Worm (Caenorhabditis elegans) whole organism, dauer: ENCODE measurements around the gene nstp-8.

Source experiments
- unc-62 ChIP-seq: sonication (generic microtip); optimal IDR thresholded peaks from 2 replicates; lab custom pipeline; 2017; ENCODE audit warnings: missing biosample characterization, missing genetic modification reagents, missing genetic modification characterization

nstp-8 gene

DNA sequence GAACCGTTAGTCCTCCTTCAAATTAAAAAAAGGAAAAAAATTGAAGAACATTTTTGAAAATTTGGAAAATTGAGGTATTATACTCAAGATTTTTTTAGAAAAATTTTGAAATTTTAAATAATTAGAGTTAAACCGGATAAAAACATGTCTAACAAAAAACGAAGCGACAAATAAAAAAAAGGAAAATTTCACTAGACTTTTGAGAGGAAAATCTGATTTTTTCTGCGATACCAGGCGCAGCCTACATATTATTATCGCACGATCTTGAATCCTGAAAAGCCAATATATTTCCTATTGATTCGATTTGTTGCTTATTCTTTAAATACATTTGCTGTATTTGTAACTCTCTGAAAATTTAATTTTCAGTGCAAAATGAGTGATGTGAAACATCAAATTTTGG lies at the start of gene nstp-8:
Gene nstp-8, plus strand, starts transcription at position 301 of the 400 bp plus-strand sequence.
- TF ChIP-seq unc-62 (GFP tag; lab: Kevin White, UChicago): no peak

- no peak for TF ChIP-seq unc-62 (GFP tag; lab: Kevin White, UChicago)
These were observed 48.8 kb upstream of the nstp-8 start, which contains the start of gene srbc-19 for ce11 chrV:2166679-2167078. Gene srbc-19 (minus strand): TSS chrV:2166779.

DNA sequence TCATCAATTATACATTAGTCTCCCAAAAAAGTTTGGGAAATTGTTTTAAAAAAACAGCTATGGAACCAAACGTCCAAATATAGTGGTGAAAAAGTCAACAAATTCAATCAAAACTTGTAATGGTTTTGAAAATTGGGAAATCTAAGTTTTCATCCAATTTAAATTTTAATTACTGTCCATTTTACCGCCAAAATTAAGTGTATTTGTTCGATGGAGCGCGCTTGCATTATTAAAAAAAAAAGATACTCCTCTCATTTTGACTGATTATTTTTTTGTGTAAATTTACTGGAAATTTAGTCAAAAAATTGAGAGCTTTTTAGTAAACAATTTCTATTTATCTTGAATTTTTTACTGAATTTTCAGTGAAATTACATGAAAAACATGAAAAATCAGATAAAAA lies 41.0 kb upstream of the nstp-8 start:
- TF ChIP-seq unc-62 (GFP tag; lab: Kevin White, UChicago): no peak

ce11 chrV:2175242-2175641 lies 40.2 kb upstream of the nstp-8 start, which contains the start of gene C45H4.18:
Gene C45H4.18 (plus strand): TSS chrV:2175542.
- TF ChIP-seq unc-62 (GFP tag; lab: Kevin White, UChicago): no peak

ce11 chrV:2177307-2177764 lies 38.1 kb upstream of the nstp-8 start, which contains the start of gene srbc-17:
Gene srbc-17 (plus strand): TSS chrV:2177714.
- TF ChIP-seq unc-62 (GFP tag; lab: Kevin White, UChicago): no peak

- TF ChIP-seq unc-62 (GFP tag; lab: Kevin White, UChicago): no peak
These were observed 36.2 kb upstream of the nstp-8 start, which contains the start of gene cyp-33C1 for ce11 chrV:2179214-2179613. Gene cyp-33C1 (plus strand): TSS chrV:2179514.

DNA sequence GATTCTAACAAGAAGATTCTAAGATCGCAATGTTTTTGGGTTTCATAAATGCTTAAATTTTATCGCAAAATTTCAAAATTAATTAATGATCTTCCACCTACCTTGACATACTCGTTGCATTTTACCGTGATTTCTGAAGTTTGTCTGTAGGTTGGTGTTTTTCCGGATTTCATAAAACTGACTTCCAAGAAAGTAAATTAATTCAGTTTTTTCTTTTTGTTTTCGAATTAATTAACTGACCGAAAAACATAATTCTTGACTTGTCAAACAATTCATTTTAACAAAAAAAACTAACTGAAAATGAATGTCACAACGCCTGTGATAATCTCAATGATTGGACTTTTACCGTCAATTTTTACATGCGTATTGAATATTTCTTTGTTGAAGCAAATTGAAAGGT lies 33.7 kb upstream of the nstp-8 start, which contains the start of gene srbc-16:
Gene srbc-16, plus strand, starts transcription at position 301 of the 400 bp plus-strand sequence.
- TF ChIP-seq unc-62 (GFP tag; lab: Kevin White, UChicago): no peak

DNA sequence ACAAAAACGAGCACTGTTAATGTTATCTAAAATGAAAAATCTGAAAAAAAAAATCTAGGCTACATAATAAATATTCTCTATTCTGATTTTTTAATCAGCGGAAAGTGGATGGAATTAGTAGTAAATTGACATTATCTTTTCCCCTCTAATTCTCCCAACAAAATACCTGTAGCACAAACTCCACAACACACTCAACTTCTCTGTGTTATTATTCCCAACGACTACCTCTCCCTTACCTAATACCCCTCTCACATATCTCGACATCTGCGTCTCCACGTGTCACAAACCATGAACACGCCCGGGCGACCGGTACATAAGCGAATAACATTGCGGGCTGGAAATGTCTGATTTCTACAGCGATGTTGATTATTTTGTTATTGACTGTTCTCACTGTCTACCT lies 32.3 kb upstream of the nstp-8 start, which contains the start of gene cyp-33C2:
Gene cyp-33C2, plus strand, starts transcription at position 327 of the 400 bp plus-strand sequence.
- no peak for TF ChIP-seq unc-62 (GFP tag; lab: Kevin White, UChicago)

ce11 chrV:2185486-2185885 lies 30.0 kb upstream of the nstp-8 start:
- no peak for TF ChIP-seq unc-62 (GFP tag; lab: Kevin White, UChicago)

DNA sequence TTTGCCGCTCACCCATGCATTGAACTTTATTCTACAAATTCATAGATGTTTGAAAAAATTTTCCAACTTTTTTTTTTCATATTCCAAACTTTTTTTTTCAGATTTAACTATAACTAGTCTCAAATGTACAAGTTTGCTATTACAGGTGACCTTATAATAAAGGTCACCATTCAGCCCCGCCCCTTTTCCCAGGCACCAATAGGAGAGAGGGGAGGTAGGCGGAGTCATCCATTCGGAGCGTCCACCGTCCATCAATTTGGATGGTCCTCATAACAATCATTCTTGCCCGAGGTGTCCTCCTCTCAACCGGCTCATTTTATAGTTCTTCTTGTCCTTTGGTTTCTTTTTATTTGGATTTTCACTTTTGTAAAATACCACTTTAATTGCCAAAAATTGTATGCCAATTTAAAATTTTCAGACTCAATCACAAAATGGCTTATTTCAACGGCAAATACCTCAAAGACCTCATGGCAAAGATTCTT lies 27.5 kb upstream of the nstp-8 start, which contains the start of gene Y5H2B.3:
Gene Y5H2B.3, plus strand, starts transcription at position 432 of the 482 bp plus-strand sequence.
- no peak for TF ChIP-seq unc-62 (GFP tag; lab: Kevin White, UChicago)

DNA sequence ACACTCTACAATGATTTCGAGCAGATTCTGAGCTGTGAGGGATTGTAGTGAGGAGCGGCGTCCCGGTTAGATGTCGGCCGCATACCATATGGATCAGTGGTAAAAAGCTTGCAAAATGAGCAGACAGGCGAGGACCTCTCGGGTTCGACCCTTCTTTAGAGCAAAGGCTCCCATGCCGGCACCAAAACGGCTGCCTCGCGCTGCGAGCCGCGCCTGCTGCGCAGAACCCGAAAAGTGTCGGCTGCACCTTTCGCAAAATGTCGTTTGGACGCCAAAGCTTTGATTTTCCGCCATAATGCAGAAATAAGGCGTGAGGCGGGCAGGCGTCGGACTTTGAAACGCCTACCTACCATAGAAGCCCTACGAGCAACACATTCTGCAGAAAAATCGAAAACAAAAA lies 25.1 kb upstream of the nstp-8 start:
- TF ChIP-seq unc-62 (GFP tag; lab: Kevin White, UChicago): no peak

ce11 chrV:2191122-2191521 lies 24.3 kb upstream of the nstp-8 start, which contains the start of gene srbc-42:
Gene srbc-42 (minus strand): TSS chrV:2191222.
- no peak for TF ChIP-seq unc-62 (GFP tag; lab: Kevin White, UChicago)

DNA sequence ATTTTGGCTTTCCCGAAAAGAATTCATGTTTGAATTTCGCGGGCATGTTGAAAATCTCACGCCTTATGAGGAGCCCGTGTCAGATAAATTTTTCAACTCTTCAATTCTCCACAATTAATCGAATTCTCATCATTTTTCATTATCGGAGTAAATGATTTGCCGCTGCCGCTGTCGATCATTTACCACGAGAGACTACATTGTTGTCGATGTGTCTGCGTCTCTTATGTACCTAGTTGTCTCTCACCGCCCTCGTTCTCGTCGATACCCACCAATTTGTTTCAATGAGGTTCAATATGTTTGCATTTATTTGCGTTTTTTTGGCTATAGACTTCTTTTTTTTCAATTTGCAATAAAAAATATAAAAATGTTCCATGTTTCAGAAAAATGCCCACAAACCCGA lies 23.3 kb upstream of the nstp-8 start, which contains the start of gene nhr-13:
Gene nhr-13, plus strand, starts transcription at position 369 of the 400 bp plus-strand sequence.
- TF ChIP-seq unc-62 (GFP tag; lab: Kevin White, UChicago): no peak

- no peak for TF ChIP-seq unc-62 (GFP tag; lab: Kevin White, UChicago)
These were observed 15.9 kb upstream of the nstp-8 start for ce11 chrV:2199594-2199993.

ce11 chrV:2200402-2200801 lies 15.1 kb upstream of the nstp-8 start:
- no peak for TF ChIP-seq unc-62 (GFP tag; lab: Kevin White, UChicago)

DNA sequence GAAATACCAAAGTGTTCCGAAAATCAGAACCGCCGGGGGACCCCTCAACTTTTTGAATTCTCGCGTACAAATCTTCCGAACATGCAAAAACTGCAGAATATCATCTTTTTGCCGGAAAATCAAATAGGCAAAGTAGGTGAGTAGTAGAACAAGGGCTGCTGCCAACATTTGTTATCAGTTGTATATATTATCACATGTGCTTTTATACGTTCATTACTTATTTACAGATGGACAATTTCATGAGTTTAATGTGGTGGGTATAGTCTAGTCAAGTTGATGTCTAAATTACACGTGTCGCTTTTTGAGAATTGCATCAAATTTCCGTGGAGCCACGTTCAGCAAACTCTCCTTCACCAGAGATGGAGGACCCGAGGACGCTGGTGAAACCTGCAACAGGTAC lies 14.2 kb upstream of the nstp-8 start, which contains the start of gene cyp-32B1:
Gene cyp-32B1, minus strand, starts transcription at position 176 of the 400 bp plus-strand sequence.
- no peak for TF ChIP-seq unc-62 (GFP tag; lab: Kevin White, UChicago)

DNA sequence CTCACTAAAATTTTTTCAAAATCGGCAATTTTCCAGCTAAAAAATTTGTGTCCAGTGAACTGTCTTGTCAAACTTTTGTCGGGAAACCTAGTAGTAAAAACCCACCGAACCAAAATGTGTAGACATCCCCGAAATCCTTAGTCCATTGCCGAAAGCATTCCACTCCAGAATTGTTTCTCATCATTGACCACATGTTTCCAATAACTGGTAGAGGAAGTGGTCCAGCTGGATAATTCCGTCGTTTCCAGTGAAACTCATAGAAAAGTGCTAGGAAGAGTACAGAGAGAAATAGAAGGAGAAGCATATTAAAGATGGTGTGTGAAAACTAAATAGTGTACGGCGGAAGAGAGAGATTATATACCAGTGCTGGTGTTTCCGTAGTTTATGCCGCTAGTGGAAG lies 11.4 kb upstream of the nstp-8 start, which contains the start of gene cyp-33C12:
Gene cyp-33C12, minus strand, starts transcription at position 321 of the 400 bp plus-strand sequence.
- no peak for TF ChIP-seq unc-62 (GFP tag; lab: Kevin White, UChicago)
